Fruit fly (Drosophila melanogaster): ENCODE measurements around the gene Jhbp2.
A peak's percentile ranks its signal among the peaks of the same experiment; 100 is the strongest.

Gene Jhbp2

dm6 chr3R:4970415-4971140 is 9.4 kb upstream of the Jhbp2 start:
- TF ChIP-seq CG33017 (tag; optimal IDR thresholded peaks at IDR 0.05) (no peak), Mnt (GFP tag; optimal IDR thresholded peaks at IDR 0.05) (no peak), CG11617 (GFP tag; optimal IDR thresholded peaks at IDR 0.05) (no peak), Crg-1 (GFP tag; optimal IDR thresholded peaks at IDR 0.05) (peak; percentile 24), cnc (optimal IDR thresholded peaks at IDR 0.05) (no peak), Clk (GFP tag; optimal IDR thresholded peaks at IDR 0.05) (no peak), CG7101 (tag; optimal IDR thresholded peaks at IDR 0.05) (peak; percentile 35), bab1 (GFP tag; optimal IDR thresholded peaks at IDR 0.05) (no peak), ovo (GFP tag; optimal IDR thresholded peaks at IDR 0.05) (peak; percentile 14), toe (GFP tag; optimal IDR thresholded peaks at IDR 0.05) (peak; percentile 54), CG12768 (GFP tag; optimal IDR thresholded peaks at IDR 0.05) (no peak), CG7045 (GFP tag; optimal IDR thresholded peaks at IDR 0.05) (no peak), CG14711 (tag; optimal IDR thresholded peaks at IDR 0.05) (peak; percentile 9), CG1620 (GFP tag; optimal IDR thresholded peaks at IDR 0.05) (peak; percentile 55), Hr96 (GFP tag; optimal IDR thresholded peaks at IDR 0.05) (peak; percentile 64), cic (GFP tag; optimal IDR thresholded peaks at IDR 0.05) (no peak), pad (GFP tag; optimal IDR thresholded peaks at IDR 0.05) (peak; percentile 5), tj (GFP tag; optimal IDR thresholded peaks at IDR 0.05) (no peak), kay (GFP tag; ENCODE audit: borderline replicate concordance) (no peak), CG5204 (GFP tag; optimal IDR thresholded peaks at IDR 0.05) (no peak)

- TF ChIP-seq Mnt (GFP tag; optimal IDR thresholded peaks at IDR 0.05) (no peak), CG5204 (GFP tag; optimal IDR thresholded peaks at IDR 0.05) (no peak), ovo (GFP tag; optimal IDR thresholded peaks at IDR 0.05) (no peak), CG14711 (tag; optimal IDR thresholded peaks at IDR 0.05) (no peak), Crg-1 (GFP tag; optimal IDR thresholded peaks at IDR 0.05) (no peak), Clk (GFP tag; optimal IDR thresholded peaks at IDR 0.05) (no peak), cic (GFP tag; optimal IDR thresholded peaks at IDR 0.05) (no peak), CG1620 (GFP tag; optimal IDR thresholded peaks at IDR 0.05) (no peak), Hr96 (GFP tag; optimal IDR thresholded peaks at IDR 0.05) (no peak), CG12768 (GFP tag; optimal IDR thresholded peaks at IDR 0.05) (no peak), CG7045 (GFP tag; optimal IDR thresholded peaks at IDR 0.05) (no peak), tj (GFP tag; optimal IDR thresholded peaks at IDR 0.05) (no peak), pad (GFP tag; optimal IDR thresholded peaks at IDR 0.05) (no peak), CG7101 (tag; optimal IDR thresholded peaks at IDR 0.05) (no peak), kay (GFP tag; ENCODE audit: borderline replicate concordance) (no peak), CG33017 (tag; optimal IDR thresholded peaks at IDR 0.05) (no peak), bab1 (GFP tag; optimal IDR thresholded peaks at IDR 0.05) (no peak)
These were observed 8.1 kb upstream of the Jhbp2 start for dm6 chr3R:4969199-4969778.

dm6 chr3R:4967281-4967680 is 6.1 kb upstream of the Jhbp2 start:
- no peak for TF ChIP-seq CG7101 (tag; optimal IDR thresholded peaks at IDR 0.05)
- no peak for TF ChIP-seq CG33017 (tag; optimal IDR thresholded peaks at IDR 0.05)
- TF ChIP-seq CG5204 (GFP tag; optimal IDR thresholded peaks at IDR 0.05), result no peak
- TF ChIP-seq kay (GFP tag; ENCODE audit: borderline replicate concordance), result no peak
- no peak for TF ChIP-seq Crg-1 (GFP tag; optimal IDR thresholded peaks at IDR 0.05)
- TF ChIP-seq CG1620 (GFP tag; optimal IDR thresholded peaks at IDR 0.05), result no peak
- no peak for TF ChIP-seq Hr96 (GFP tag; optimal IDR thresholded peaks at IDR 0.05)
- no peak for TF ChIP-seq CG14711 (tag; optimal IDR thresholded peaks at IDR 0.05)
- no peak for TF ChIP-seq pad (GFP tag; optimal IDR thresholded peaks at IDR 0.05)
- no peak for TF ChIP-seq CG11617 (GFP tag; optimal IDR thresholded peaks at IDR 0.05)
- no peak for TF ChIP-seq bab1 (GFP tag; optimal IDR thresholded peaks at IDR 0.05)

dm6 chr3R:4966246-4966937 is 5.2 kb upstream of the Jhbp2 start:
- TF ChIP-seq pad (GFP tag; optimal IDR thresholded peaks at IDR 0.05) (no peak), CG1620 (GFP tag; optimal IDR thresholded peaks at IDR 0.05) (no peak), CG11617 (GFP tag; optimal IDR thresholded peaks at IDR 0.05) (no peak), toe (GFP tag; optimal IDR thresholded peaks at IDR 0.05) (no peak), CG7045 (GFP tag; optimal IDR thresholded peaks at IDR 0.05) (no peak), Mnt (GFP tag; optimal IDR thresholded peaks at IDR 0.05) (no peak), Clk (GFP tag; optimal IDR thresholded peaks at IDR 0.05) (no peak), bab1 (GFP tag; optimal IDR thresholded peaks at IDR 0.05) (no peak), CG14711 (tag; optimal IDR thresholded peaks at IDR 0.05) (no peak), CG5204 (GFP tag; optimal IDR thresholded peaks at IDR 0.05) (no peak), tj (GFP tag; optimal IDR thresholded peaks at IDR 0.05) (no peak), CG12768 (GFP tag; optimal IDR thresholded peaks at IDR 0.05) (no peak), Crg-1 (GFP tag; optimal IDR thresholded peaks at IDR 0.05) (no peak), Hr96 (GFP tag; optimal IDR thresholded peaks at IDR 0.05) (no peak), CG7101 (tag; optimal IDR thresholded peaks at IDR 0.05) (no peak), CG33017 (tag; optimal IDR thresholded peaks at IDR 0.05) (no peak), kay (GFP tag; ENCODE audit: borderline replicate concordance) (no peak), cnc (optimal IDR thresholded peaks at IDR 0.05) (no peak), cic (GFP tag; optimal IDR thresholded peaks at IDR 0.05) (no peak), ovo (GFP tag; optimal IDR thresholded peaks at IDR 0.05) (no peak)

- peak; percentile 7 for TF ChIP-seq kay (GFP tag; ENCODE audit: borderline replicate concordance)
- TF ChIP-seq CG11617 (GFP tag; optimal IDR thresholded peaks at IDR 0.05), result no peak
These were observed 4.0 kb upstream of the Jhbp2 start, which contains the start of gene Jhbp1 for dm6 chr3R:4965145-4965544. Gene Jhbp1 (plus strand): TSS chr3R:4965445.

All from whole organism, adult.